Worm (Caenorhabditis elegans) whole organism, L3 larva: ENCODE measurements around the gene zig-5.
"Not testable (repeated sequence)": the region's sequence is repeated elsewhere in the genome, so short reads cannot be mapped to it uniquely, and the experiment has no call there.

Experiments
- ceh-82 ChIP-seq: fragments of 150-350 bp; optimal IDR thresholded peaks from 2 replicates; lab custom pipeline; 2014; ENCODE audit warnings: missing biosample characterization, missing genetic modification characterization
- fkh-10 ChIP-seq: sonication (generic microtip); optimal IDR thresholded peaks from 2 replicates; lab custom pipeline; 2017; ENCODE audit warnings: missing biosample characterization, missing genetic modification reagents, missing genetic modification characterization
- fos-1 ChIP-seq: fragments of 150-350 bp; optimal IDR thresholded peaks from 2 replicates; lab custom pipeline; 2014; ENCODE audit warnings: missing biosample characterization, missing genetic modification characterization
- mml-1 ChIP-seq: fragments of 150-350 bp; sonication (generic microtip); optimal IDR thresholded peaks from 3 replicates; lab custom pipeline; 2014; ENCODE audit warnings: missing biosample characterization, missing genetic modification characterization
- nfya-1 ChIP-seq: sonication (generic microtip); optimal IDR thresholded peaks from 2 replicates; lab custom pipeline; 2017; ENCODE audit warnings: missing genetic modification characterization, mild to moderate bottlenecking, missing compliant biosample characterization, antibody characterized with exemption, moderate library complexity; ENCODE audit not compliant: insufficient read depth
- nhr-11 ChIP-seq: fragments of 150-350 bp; optimal IDR thresholded peaks from 2 replicates; lab custom pipeline; 2014; ENCODE audit warnings: missing biosample characterization, missing genetic modification characterization
- nhr-28 ChIP-seq: fragments of 150-350 bp; optimal IDR thresholded peaks from 2 replicates; lab custom pipeline; 2014; ENCODE audit warnings: missing biosample characterization, missing genetic modification characterization
- nhr-76 ChIP-seq: fragments of 150-350 bp; sonication (generic microtip); optimal IDR thresholded peaks from 5 replicates; lab custom pipeline; 2014; ENCODE audit warnings: missing biosample characterization, missing genetic modification characterization
- sea-2 ChIP-seq: fragments of 150-350 bp; sonication (generic microtip); optimal IDR thresholded peaks from 4 replicates; lab custom pipeline; 2014; ENCODE audit warnings: missing biosample characterization, missing genetic modification reagents, missing genetic modification characterization
- skn-1 ChIP-seq: fragments of 150-350 bp; optimal IDR thresholded peaks from 2 replicates; lab custom pipeline; 2014; ENCODE audit warnings: missing biosample characterization, missing genetic modification characterization
- snpc-4 ChIP-seq: fragments of 150-350 bp; optimal IDR thresholded peaks from 2 replicates; lab custom pipeline; 2014; ENCODE audit warnings: missing biosample characterization, missing genetic modification characterization
- ztf-4 ChIP-seq: fragments of 150-350 bp; optimal IDR thresholded peaks from 2 replicates; lab custom pipeline; 2014; ENCODE audit warnings: missing biosample characterization, missing genetic modification characterization

DNA sequence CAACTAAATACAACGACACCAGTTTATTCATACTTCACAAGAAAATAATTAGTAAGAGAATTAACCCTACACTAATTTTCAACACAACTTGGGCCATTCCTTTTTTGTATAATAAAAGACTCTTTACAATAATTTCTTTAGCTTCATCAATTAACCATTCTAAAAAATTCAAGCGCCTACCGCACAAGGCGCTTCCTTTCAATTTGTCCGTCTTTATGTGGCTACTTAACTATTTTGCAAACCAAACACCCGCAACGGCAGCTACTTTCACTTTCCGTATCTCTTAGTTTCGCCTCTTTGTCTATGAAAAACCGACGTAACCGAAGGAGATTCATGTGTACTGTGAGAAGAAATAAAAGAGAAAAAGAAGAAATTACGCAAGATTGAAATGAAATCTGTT lies 33.1 kb upstream of the zig-5 start:
- not testable (repeated sequence) for TF ChIP-seq ztf-4 (tag; lab: Kevin White, UChicago); nfya-1; fos-1 (tag; lab: Kevin White, UChicago); sea-2 (GFP tag; lab: Kevin White, UChicago); skn-1; snpc-4 (tag; lab: Kevin White, UChicago); mml-1; nhr-28 (tag; lab: Kevin White, UChicago); nhr-76 (tag; lab: Kevin White, UChicago); fkh-10; nhr-11 (tag; lab: Kevin White, UChicago); ceh-82 (tag; lab: Kevin White, UChicago)
